Worm (Caenorhabditis elegans): Measurements from ENCODE around the gene dpf-5.
"Not testable (repeated sequence)": the region's sequence is repeated elsewhere in the genome, so short reads cannot be mapped to it uniquely, and the experiment has no call there.

DNA sequence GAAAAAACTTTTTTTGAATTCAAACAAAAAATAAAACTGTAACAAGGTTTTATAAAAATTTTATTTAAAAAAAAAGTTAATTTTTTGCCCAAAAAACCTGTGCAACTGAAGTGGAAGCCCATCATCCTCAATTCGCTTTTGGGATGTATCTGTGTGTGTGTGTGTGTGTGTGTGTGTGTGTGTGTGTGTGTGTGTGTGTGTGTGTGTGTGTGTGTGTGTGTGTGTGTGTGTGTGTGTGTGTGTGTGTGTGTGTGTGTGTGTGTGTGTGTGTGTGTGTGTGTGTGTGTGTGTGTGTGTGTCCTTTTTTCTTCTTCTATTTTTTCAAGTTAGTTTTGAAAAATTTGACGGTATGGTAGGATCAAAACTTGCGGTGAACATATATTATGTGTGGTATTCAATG is 21.7 kb downstream of the dpf-5 start:
- TF ChIP-seq unc-62 (GFP tag; optimal IDR thresholded peaks at IDR 0.05); elt-3 (tag; optimal IDR thresholded peaks at IDR 0.05); tbx-8 (GFP tag; optimal IDR thresholded peaks at IDR 0.05); lin-13 (tag; optimal IDR thresholded peaks at IDR 0.05); unc-120 (tag; optimal IDR thresholded peaks at IDR 0.05; ENCODE audit: poor library complexity, severe bottlenecking); mep-1 (tag; optimal IDR thresholded peaks at IDR 0.05); lsy-2 (tag; optimal IDR thresholded peaks at IDR 0.05); unc-39 (tag; optimal IDR thresholded peaks at IDR 0.05); pha-4 (tag; optimal IDR thresholded peaks at IDR 0.05); drap-1 (GFP tag; optimal IDR thresholded peaks at IDR 0.05); ceh-83 (GFP tag; optimal IDR thresholded peaks at IDR 0.05); ceh-43 (GFP tag; optimal IDR thresholded peaks at IDR 0.05); ceh-39 (tag; optimal IDR thresholded peaks at IDR 0.05): not testable (repeated sequence)
